Worm (Caenorhabditis elegans) whole organism, late embryonic: ENCODE results near the gene grd-16.

ENCODE experiments used
- F13H6.1 ChIP-seq: sonication (generic microtip); optimal IDR thresholded peaks from 2 replicates; lab custom pipeline; 2016; ENCODE audit warnings: missing genetic modification characterization, missing compliant biosample characterization
- K02D7.2 ChIP-seq: sonication (generic microtip); optimal IDR thresholded peaks from 2 replicates; lab custom pipeline; 2017; ENCODE audit warnings: mild to moderate bottlenecking, missing genetic modification characterization, missing compliant biosample characterization
- K09A11.1 ChIP-seq: sonication (generic microtip); optimal IDR thresholded peaks from 2 replicates; lab custom pipeline; 2017; ENCODE audit warnings: antibody characterized with exemption, mild to moderate bottlenecking, missing genetic modification characterization, missing compliant biosample characterization; ENCODE audit not compliant: insufficient read depth
- T23F11.4 ChIP-seq: fragments of 200-800 bp; sonication (Bioruptor generic); optimal IDR thresholded peaks from 2 replicates; lab custom pipeline; 2018; ENCODE audit warnings: mild to moderate bottlenecking, missing genetic modification characterization, missing compliant biosample characterization
- Y22D7AL.16 ChIP-seq: sonication (generic microtip); optimal IDR thresholded peaks from 2 replicates; lab custom pipeline; 2016; ENCODE audit warnings: missing genetic modification characterization, missing compliant biosample characterization
- ahr-1 ChIP-seq: sonication (generic microtip); optimal IDR thresholded peaks from 2 replicates; lab custom pipeline; 2016; ENCODE audit warnings: missing genetic modification characterization, missing compliant biosample characterization
- ama-1 ChIP-seq: fragments of 150-350 bp; optimal IDR thresholded peaks from 2 replicates; lab custom pipeline; 2014
- ceh-14 ChIP-seq: sonication (generic microtip); optimal IDR thresholded peaks from 2 replicates; lab custom pipeline; 2016; ENCODE audit warnings: missing genotype, missing genetic modification characterization, missing compliant biosample characterization
- ceh-19 ChIP-seq: fragments of 200-800 bp; sonication (Bioruptor generic); optimal IDR thresholded peaks from 2 replicates; lab custom pipeline; 2018; ENCODE audit warnings: mild to moderate bottlenecking, missing genetic modification characterization, missing compliant biosample characterization
- ceh-2 ChIP-seq: sonication (generic microtip); optimal IDR thresholded peaks from 2 replicates; lab custom pipeline; 2016; ENCODE audit warnings: missing genotype, missing genetic modification characterization, missing compliant biosample characterization
- ceh-24 ChIP-seq: sonication (generic microtip); optimal IDR thresholded peaks from 2 replicates; lab custom pipeline; 2016; ENCODE audit warnings: mild to moderate bottlenecking, missing genetic modification characterization, missing compliant biosample characterization
- ceh-31 ChIP-seq: sonication (generic microtip); optimal IDR thresholded peaks from 2 replicates; lab custom pipeline; 2016; ENCODE audit warnings: missing genetic modification characterization, missing compliant biosample characterization
- ceh-45 ChIP-seq: fragments of 200-800 bp; sonication (Bioruptor generic); IDR thresholded peaks from 2 replicates; pipeline ENCODE4 v1.3.6; 2022; ENCODE audit warnings: missing genetic modification reagents, missing genetic modification characterization, missing compliant biosample characterization
- ceh-9 ChIP-seq: sonication (generic microtip); optimal IDR thresholded peaks from 2 replicates; lab custom pipeline; 2016; ENCODE audit warnings: mild to moderate bottlenecking, missing genetic modification characterization, inconsistent platforms, missing compliant biosample characterization
- che-1 ChIP-seq: sonication (generic microtip); optimal IDR thresholded peaks from 2 replicates; lab custom pipeline; 2016; ENCODE audit warnings: mild to moderate bottlenecking, missing genetic modification characterization, missing compliant biosample characterization
- elt-2 ChIP-seq: sonication (generic microtip); optimal IDR thresholded peaks from 2 replicates; lab custom pipeline; 2016; ENCODE audit warnings: missing genetic modification reagents, missing genetic modification characterization, missing compliant biosample characterization
- elt-4 ChIP-seq: sonication (generic microtip); optimal IDR thresholded peaks from 2 replicates; lab custom pipeline; 2016; ENCODE audit warnings: missing genetic modification characterization, missing compliant biosample characterization
- gmeb-2 ChIP-seq: sonication (generic microtip); optimal IDR thresholded peaks from 2 replicates; lab custom pipeline; 2016; ENCODE audit warnings: missing genetic modification characterization, inconsistent platforms, missing compliant biosample characterization
- hlh-15 ChIP-seq: sonication (generic microtip); optimal IDR thresholded peaks from 2 replicates; lab custom pipeline; 2016; ENCODE audit warnings: missing genetic modification characterization, missing compliant biosample characterization
- hlh-30 ChIP-seq: sonication (generic microtip); optimal IDR thresholded peaks from 2 replicates; lab custom pipeline; 2017; ENCODE audit warnings: antibody characterized with exemption, missing genetic modification characterization, missing compliant biosample characterization; ENCODE audit not compliant: insufficient read depth
- hlh-6 ChIP-seq: sonication (generic microtip); optimal IDR thresholded peaks from 2 replicates; lab custom pipeline; 2016; ENCODE audit warnings: missing genotype, missing genetic modification characterization, missing compliant biosample characterization
- hlh-8 ChIP-seq: sonication (generic microtip); optimal IDR thresholded peaks from 2 replicates; lab custom pipeline; 2016; ENCODE audit warnings: missing genotype, missing genetic modification characterization, missing compliant biosample characterization
- lin-11 ChIP-seq: fragments of 200-800 bp; sonication (Bioruptor generic); optimal IDR thresholded peaks from 2 replicates; lab custom pipeline; 2018; ENCODE audit warnings: mild to moderate bottlenecking, missing genetic modification characterization, missing compliant biosample characterization
- madf-2 ChIP-seq: sonication (generic microtip); optimal IDR thresholded peaks from 2 replicates; lab custom pipeline; 2017; ENCODE audit warnings: missing genetic modification characterization, missing compliant biosample characterization
- nhr-11 ChIP-seq: fragments of 150-350 bp; optimal IDR thresholded peaks from 2 replicates; lab custom pipeline; 2014; ENCODE audit warnings: missing biosample characterization, missing genetic modification characterization
- nhr-232 ChIP-seq: sonication (generic microtip); optimal IDR thresholded peaks from 2 replicates; lab custom pipeline; 2016; ENCODE audit warnings: missing genetic modification characterization, missing compliant biosample characterization
- npax-4 ChIP-seq: sonication (generic microtip); optimal IDR thresholded peaks from 2 replicates; lab custom pipeline; 2016; ENCODE audit warnings: missing genetic modification characterization, missing compliant biosample characterization
- odd-2 ChIP-seq: sonication (generic microtip); optimal IDR thresholded peaks from 2 replicates; lab custom pipeline; 2017; ENCODE audit warnings: antibody characterized with exemption, mild to moderate bottlenecking, missing genetic modification characterization, missing compliant biosample characterization
- pqm-1 ChIP-seq: sonication (generic microtip); optimal IDR thresholded peaks from 2 replicates; lab custom pipeline; 2016; ENCODE audit warnings: missing genetic modification characterization, missing compliant biosample characterization
- pros-1 ChIP-seq: fragments of 150-350 bp; optimal IDR thresholded peaks from 2 replicates; lab custom pipeline; 2014; ENCODE audit warnings: missing biosample characterization, missing genetic modification reagents, missing genetic modification characterization
- rnt-1 ChIP-seq: sonication (generic microtip); optimal IDR thresholded peaks from 2 replicates; lab custom pipeline; 2016; ENCODE audit warnings: missing genetic modification characterization, missing compliant biosample characterization
- sox-4 ChIP-seq: sonication (generic microtip); optimal IDR thresholded peaks from 2 replicates; lab custom pipeline; 2017; ENCODE audit warnings: mild to moderate bottlenecking, missing genetic modification characterization, inconsistent platforms, missing compliant biosample characterization
- syd-9 ChIP-seq: sonication (generic microtip); optimal IDR thresholded peaks from 2 replicates; lab custom pipeline; 2016; ENCODE audit warnings: mild to moderate bottlenecking, missing genetic modification characterization, moderate library complexity, missing compliant biosample characterization
- tbx-2 ChIP-seq: sonication (generic microtip); optimal IDR thresholded peaks from 2 replicates; lab custom pipeline; 2016; ENCODE audit warnings: missing genetic modification characterization, missing compliant biosample characterization
- tbx-7 ChIP-seq: sonication (generic microtip); optimal IDR thresholded peaks from 2 replicates; lab custom pipeline; 2016; ENCODE audit warnings: missing genotype, missing genetic modification characterization, missing compliant biosample characterization
- ttx-3 ChIP-seq: sonication (generic microtip); optimal IDR thresholded peaks from 2 replicates; lab custom pipeline; 2016; ENCODE audit warnings: missing genetic modification reagents, missing genetic modification characterization, missing compliant biosample characterization
- unc-42 ChIP-seq: sonication (generic microtip); optimal IDR thresholded peaks from 2 replicates; lab custom pipeline; 2016; ENCODE audit warnings: missing genotype, missing genetic modification characterization, missing compliant biosample characterization
- zip-5 ChIP-seq: sonication (generic microtip); optimal IDR thresholded peaks from 2 replicates; lab custom pipeline; 2016; ENCODE audit warnings: missing genetic modification characterization, missing compliant biosample characterization
- ztf-16 ChIP-seq: sonication (generic microtip); optimal IDR thresholded peaks from 2 replicates; lab custom pipeline; 2017; ENCODE audit warnings: missing genetic modification characterization, missing compliant biosample characterization

grd-16 gene

DNA sequence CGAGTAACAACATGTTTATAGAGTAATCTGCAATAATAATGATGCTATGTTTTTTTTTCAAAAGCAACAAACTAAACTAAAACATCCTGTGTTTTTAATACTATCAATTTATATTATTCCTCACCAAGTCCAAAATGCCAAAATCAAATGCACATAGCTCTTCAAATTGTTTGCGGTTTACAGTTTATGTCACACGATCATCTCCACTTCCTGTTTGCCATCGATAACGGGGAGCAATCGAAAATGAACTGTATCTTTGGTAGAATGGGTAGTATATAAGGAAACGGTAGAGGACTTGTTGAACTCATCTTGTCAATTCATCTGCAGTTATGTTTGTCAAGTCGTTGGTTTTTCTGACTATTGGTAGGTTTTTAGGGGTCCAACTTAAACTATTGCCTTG, 12.3 kb upstream of the grd-16 start, which contains the start of gene ilys-3:
Gene ilys-3, plus strand, starts transcription at position 301 of the 400 bp plus-strand sequence.
- TF ChIP-seq nhr-11 (no peak), ahr-1 (no peak), K02D7.2 (tag; lab: Kevin White, UChicago) (no peak), elt-4 (tag; lab: Kevin White, UChicago) (no peak), ama-1 (lab: Kevin White, UChicago) (no peak), hlh-15 (tag; lab: Kevin White, UChicago) (no peak), odd-2 (tag; lab: Kevin White, UChicago) (no peak), pros-1 (tag; lab: Kevin White, UChicago) (no peak), ceh-19 (GFP tag; lab: Kevin White, UChicago) (no peak), syd-9 (no peak), ceh-14 (tag; lab: Kevin White, UChicago) (no peak), nhr-232 (no peak), hlh-30 (tag; lab: Kevin White, UChicago) (no peak), Y22D7AL.16 (tag; lab: Kevin White, UChicago) (no peak)
- TF ChIP-seq, all 69 proteins: peak for 0

DNA sequence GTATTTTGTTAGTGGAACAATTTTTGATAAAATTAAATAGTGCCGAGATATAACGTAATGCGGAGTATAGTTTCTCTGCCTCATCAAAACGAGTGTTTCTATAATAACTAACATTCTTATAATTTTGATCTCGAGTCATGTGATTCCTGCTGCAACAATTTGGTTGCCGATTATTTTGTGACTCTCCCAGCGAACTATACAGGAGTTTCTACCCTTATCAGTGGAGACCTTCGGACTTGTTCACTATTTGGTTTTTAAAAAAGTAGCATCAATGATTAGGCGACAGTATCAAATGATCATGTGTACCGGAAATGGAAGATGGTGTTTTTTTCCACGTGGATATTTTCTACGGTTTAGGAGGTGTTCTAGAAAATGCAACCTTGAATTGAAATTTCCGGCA, 10.2 kb upstream of the grd-16 start:
- TF ChIP-seq K09A11.1 (tag; lab: Kevin White, UChicago) (no peak), rnt-1 (no peak), zip-5 (tag; lab: Kevin White, UChicago) (no peak), sox-4 (tag; lab: Kevin White, UChicago) (no peak), ceh-14 (tag; lab: Kevin White, UChicago) (no peak), hlh-15 (tag; lab: Kevin White, UChicago) (no peak), ceh-9 (no peak)

DNA sequence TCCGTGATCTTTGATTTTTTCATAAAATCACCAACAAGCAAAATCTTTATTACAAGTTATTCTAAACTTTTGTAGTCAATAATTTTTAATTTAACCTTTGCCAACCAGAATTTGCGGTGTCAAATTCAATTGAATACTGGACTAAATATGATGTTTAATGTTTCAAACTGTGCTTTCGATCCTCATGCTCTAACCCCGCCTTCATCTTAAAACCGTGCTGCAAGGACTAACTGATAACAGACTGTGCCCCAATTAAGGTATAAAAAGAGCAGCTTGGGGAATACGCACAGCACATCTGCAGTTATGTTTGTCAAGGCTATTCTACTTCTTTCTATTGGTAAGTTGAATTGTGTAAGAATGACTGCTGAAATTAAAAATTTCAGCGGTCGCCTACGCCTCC, 9.1 kb upstream of the grd-16 start, which contains the start of gene ilys-2:
Gene ilys-2, plus strand, starts transcription at position 301 of the 400 bp plus-strand sequence.
- TF ChIP-seq ttx-3 (tag; lab: Kevin White, UChicago) (no peak), elt-2 (tag; lab: Kevin White, UChicago) (no peak), ceh-45 (GFP tag; lab: Robert Waterston, UW) (no peak), T23F11.4 (no peak), ztf-16 (tag; lab: Kevin White, UChicago) (no peak), lin-11 (no peak), pqm-1 (tag; lab: Kevin White, UChicago) (no peak), unc-42 (no peak)

DNA sequence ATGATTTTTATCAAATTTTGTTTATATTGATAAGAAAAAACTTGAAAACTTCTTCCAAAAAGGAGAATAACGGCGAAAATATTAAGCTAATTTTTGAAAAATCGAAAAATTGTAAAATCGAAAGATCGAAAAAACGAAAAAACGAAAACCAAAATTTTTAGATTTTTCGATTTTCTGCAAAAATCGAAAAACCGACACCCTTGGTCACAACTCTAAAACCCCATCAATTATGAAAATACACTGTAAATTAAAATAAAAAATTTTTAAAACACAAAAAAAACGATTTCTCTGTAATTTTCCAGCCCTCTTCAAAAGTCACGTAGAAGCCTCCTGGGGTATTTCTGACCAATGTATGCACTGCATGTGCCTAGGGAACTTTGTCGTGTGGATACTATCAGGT, 6.4 kb upstream of the grd-16 start, which contains the start of gene ilys-1:
Gene ilys-1, plus strand, starts transcription at position 301 of the 400 bp plus-strand sequence.
- TF ChIP-seq gmeb-2 (tag; lab: Kevin White, UChicago), result no peak
- TF ChIP-seq madf-2 (tag; lab: Kevin White, UChicago), result no peak
- no peak for TF ChIP-seq zip-5 (tag; lab: Kevin White, UChicago)
- TF ChIP-seq ceh-31 (tag; lab: Kevin White, UChicago), result no peak
- no peak for TF ChIP-seq pros-1 (tag; lab: Kevin White, UChicago)
- no peak for TF ChIP-seq hlh-6 (tag; lab: Kevin White, UChicago)
- TF ChIP-seq ceh-24, result no peak
- no peak for TF ChIP-seq F13H6.1 (tag; lab: Kevin White, UChicago)
- no peak for TF ChIP-seq sox-4 (tag; lab: Kevin White, UChicago)
- TF ChIP-seq nhr-11, result no peak
- TF ChIP-seq npax-4 (tag; lab: Kevin White, UChicago), result no peak
- no peak for TF ChIP-seq hlh-8 (tag; lab: Kevin White, UChicago)
- TF ChIP-seq che-1, result no peak
- no peak for TF ChIP-seq odd-2 (tag; lab: Kevin White, UChicago)

DNA sequence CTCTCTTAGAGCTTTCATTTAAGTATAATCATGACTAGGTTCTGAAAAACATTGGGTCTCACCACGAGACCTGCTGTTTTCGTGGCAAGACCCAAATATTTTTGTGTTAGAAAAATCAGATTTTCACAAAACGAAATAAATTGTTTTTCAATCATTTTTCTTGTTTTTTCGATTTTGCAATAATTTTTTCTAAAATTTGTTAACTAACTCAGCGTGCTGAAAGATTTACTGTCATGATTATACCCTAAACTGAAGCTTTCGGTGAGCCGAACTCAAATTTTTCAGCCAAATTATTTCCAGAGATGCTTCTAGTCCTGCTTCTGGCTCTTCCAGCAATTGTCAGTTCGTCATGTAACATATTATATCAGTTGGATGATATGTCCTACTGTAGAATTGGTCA, 5.5 kb downstream of the grd-16 start, which contains the start of gene Y69A2AL.2:
Gene Y69A2AL.2, plus strand, starts transcription at position 301 of the 400 bp plus-strand sequence.
- TF ChIP-seq ceh-2 (tag; lab: Kevin White, UChicago), result no peak
- no peak for TF ChIP-seq ceh-14 (tag; lab: Kevin White, UChicago)
- no peak for TF ChIP-seq tbx-7 (tag; lab: Kevin White, UChicago)
- no peak for TF ChIP-seq elt-2 (tag; lab: Kevin White, UChicago)
- no peak for TF ChIP-seq sox-4 (tag; lab: Kevin White, UChicago)
- no peak for TF ChIP-seq unc-42
- TF ChIP-seq F13H6.1 (tag; lab: Kevin White, UChicago), result no peak
- no peak for TF ChIP-seq tbx-2 (tag; lab: Kevin White, UChicago)
- TF ChIP-seq hlh-30 (tag; lab: Kevin White, UChicago), result no peak
